Comparison of ENCODE assay signal across 4 worm cellular contexts in genomic region chrIII:5206861-5207414, ce11.
A peak's percentile ranks its signal among the peaks of the same experiment; 100 is the strongest.
TF ChIP-seq lines count a peak whose summit lies in the region.

Gene morc-1 (minus strand): TSS chrIII:5206911.

TF ChIP-seq in whole organism, L4 larva, 104 proteins besides CTCF, POLR2A, EP300 and RAD21:
- TF ChIP-seq aha-1 (tag; lab: Kevin White, UChicago) = peak; percentile 81
- TF ChIP-seq mdt-29 (GFP tag; IDR thresholded peaks at IDR 0.05; lab: Robert Waterston, UW) = no peak
- 0 out of 2 replicates have a peak, but pooled peaks have one; percentile 14 for TF ChIP-seq Y48G9A.11 (GFP tag; IDR thresholded peaks at IDR 0.05; lab: Robert Waterston, UW)
- peak; percentile 34 for TF ChIP-seq mes-2 (tag; optimal IDR thresholded peaks at IDR 0.05; lab: Kevin White, UChicago; ENCODE audit: poor library complexity, severe bottlenecking)
- no peak for TF ChIP-seq aly-2 (tag; optimal IDR thresholded peaks at IDR 0.05; lab: Kevin White, UChicago)
- TF ChIP-seq unc-130 (GFP tag; optimal IDR thresholded peaks at IDR 0.05; lab: Kevin White, UChicago) = peak; percentile 15
- TF ChIP-seq lsy-2 (tag; optimal IDR thresholded peaks at IDR 0.05; lab: Kevin White, UChicago) = peak in 1 of 2 experiments; percentile 49
- TF ChIP-seq daf-12 (tag; optimal IDR thresholded peaks at IDR 0.05; lab: Kevin White, UChicago) = no peak

TF ChIP-seq in whole organism, early embryonic, 17 proteins besides CTCF, POLR2A, EP300 and RAD21:
- TF ChIP-seq scrt-1 (GFP tag; IDR thresholded peaks at IDR 0.05; lab: Robert Waterston, UW) = 0 out of 2 replicates have a peak, but pooled peaks have one; percentile 9
- TF ChIP-seq ceh-13 (GFP tag; optimal IDR thresholded peaks at IDR 0.05; lab: Kevin White, UChicago) = no peak

TF ChIP-seq in whole organism, late embryonic, 69 proteins besides CTCF, POLR2A, EP300 and RAD21:
- no peak for TF ChIP-seq C08G9.2 (tag; optimal IDR thresholded peaks at IDR 0.05; lab: Kevin White, UChicago)
- TF ChIP-seq C38D4.7 (GFP tag; optimal IDR thresholded peaks at IDR 0.05; lab: Kevin White, UChicago) = peak; percentile 7
- no peak for TF ChIP-seq pros-1 (tag; optimal IDR thresholded peaks at IDR 0.05; lab: Kevin White, UChicago)
- no peak for TF ChIP-seq fkh-10 (GFP tag; optimal IDR thresholded peaks at IDR 0.05; lab: Kevin White, UChicago)
- no peak for TF ChIP-seq npax-4 (tag; optimal IDR thresholded peaks at IDR 0.05; lab: Kevin White, UChicago)

TF ChIP-seq in whole organism, young adult, 124 proteins besides CTCF, POLR2A, EP300 and RAD21:
- TF ChIP-seq hsf-1 (GFP tag; IDR thresholded peaks at IDR 0.05; lab: Robert Waterston, UW) (no peak), dpff-1 (tag; optimal IDR thresholded peaks at IDR 0.05; lab: Kevin White, UChicago) (no peak), lsl-1 (GFP tag; optimal IDR thresholded peaks at IDR 0.05; lab: Kevin White, UChicago) (peak; percentile 69), madf-6 (GFP tag; IDR thresholded peaks at IDR 0.05; lab: Robert Waterston, UW) (peak; percentile 55; the same call in 1 of the 2 replicates), ceh-91 (GFP tag; IDR thresholded peaks at IDR 0.05; lab: Robert Waterston, UW) (0 out of 2 replicates have a peak, but pooled peaks have one; percentile 30), F33H1.4 (GFP tag; IDR thresholded peaks at IDR 0.05; lab: Robert Waterston, UW) (peak; percentile 62; the same call in 1 of the 2 replicates), efl-1 (GFP tag; optimal IDR thresholded peaks at IDR 0.05; lab: Kevin White, UChicago) (peak; percentile 11), snpc-3.4 (tag; optimal IDR thresholded peaks at IDR 0.05; lab: Kevin White, UChicago) (peak; percentile 2)

Comparison
In these comparisons a context has a peak if more than half of its experiments do, and no peak if none do; other contexts are left out.
1. Of the 7 proteins assayed by ChIP-seq in both whole organism, young adult and whole organism, L4 larva: peak only in whole organism, young adult: none; only in whole organism, L4 larva: unc-130; in both: none; in neither: 6.